Worm (Caenorhabditis elegans) whole organism, L4 larva: ENCODE results near the gene C16B8.2.

Experiments
- ceh-20 ChIP-seq: fragments of 200-800 bp; sonication (Bioruptor generic); IDR thresholded peaks from 2 replicates; pipeline ENCODE4 v1.3.6; 2022; ENCODE audit warnings: missing genetic modification reagents, missing genetic modification characterization, missing compliant biosample characterization
- lin-13 ChIP-seq: fragments of 150-350 bp; optimal IDR thresholded peaks from 2 replicates; lab custom pipeline; 2014; ENCODE audit warnings: missing biosample characterization, missing genetic modification reagents, missing genetic modification characterization
- lin-39 ChIP-seq: fragments of 150-350 bp; optimal IDR thresholded peaks from 2 replicates; lab custom pipeline; 2014; ENCODE audit warnings: missing biosample characterization, missing genetic modification reagents, missing genetic modification characterization
- madf-5 ChIP-seq, 2 experiments: fragments of 200-800 bp; sonication (Bioruptor generic); IDR thresholded peaks; 2 replicates each; pipeline ENCODE4 v1.3.6; 2022; ENCODE audit warnings: missing compliant biosample characterization in 2 of 2, missing genetic modification characterization in 2 of 2
- madf-9 ChIP-seq: fragments of 200-800 bp; sonication (Bioruptor generic); conservative IDR thresholded peaks from 2 replicates; pipeline ENCODE4 v1.3.6; 2022; ENCODE audit warnings: missing genetic modification reagents, missing genetic modification characterization, missing compliant biosample characterization
- nhr-77 ChIP-seq: fragments of 150-350 bp; optimal IDR thresholded peaks from 2 replicates; lab custom pipeline; 2014; ENCODE audit warnings: missing biosample characterization, missing genetic modification characterization
- pha-4 ChIP-seq, 2 experiments: fragments of 150-350 bp in 1 of 2; fragments of 200-800 bp in 1 of 2; sonication (Bioruptor generic) in 1 of 2; IDR thresholded peaks in 1 of 2; optimal IDR thresholded peaks in 1 of 2; 2 replicates each; pipeline versions ENCODE4 v1.3.6 to Lab custom; 2014 to 2022; ENCODE audit warnings: missing genetic modification characterization in 2 of 2, missing genetic modification reagents in 2 of 2, missing biosample characterization in 1 of 2, missing compliant biosample characterization in 1 of 2
- php-3 ChIP-seq: fragments of 200-800 bp; sonication (Bioruptor generic); IDR thresholded peaks from 2 replicates; pipeline ENCODE4 v1.3.6; 2022; ENCODE audit warnings: missing genetic modification reagents, missing genetic modification characterization, missing compliant biosample characterization
- pqm-1 ChIP-seq: sonication (generic microtip); optimal IDR thresholded peaks from 2 replicates; lab custom pipeline; 2017; ENCODE audit warnings: missing biosample characterization, missing genetic modification characterization
- snpc-1.2 ChIP-seq: fragments of 200-800 bp; sonication (Bioruptor generic); IDR thresholded peaks from 2 replicates; pipeline ENCODE4 v1.3.6; 2022; ENCODE audit warnings: missing genetic modification reagents, missing genetic modification characterization, missing compliant biosample characterization
- snpc-4 ChIP-seq: fragments of 150-350 bp; optimal IDR thresholded peaks from 2 replicates; lab custom pipeline; 2014; ENCODE audit warnings: missing biosample characterization, missing genetic modification characterization

DNA sequence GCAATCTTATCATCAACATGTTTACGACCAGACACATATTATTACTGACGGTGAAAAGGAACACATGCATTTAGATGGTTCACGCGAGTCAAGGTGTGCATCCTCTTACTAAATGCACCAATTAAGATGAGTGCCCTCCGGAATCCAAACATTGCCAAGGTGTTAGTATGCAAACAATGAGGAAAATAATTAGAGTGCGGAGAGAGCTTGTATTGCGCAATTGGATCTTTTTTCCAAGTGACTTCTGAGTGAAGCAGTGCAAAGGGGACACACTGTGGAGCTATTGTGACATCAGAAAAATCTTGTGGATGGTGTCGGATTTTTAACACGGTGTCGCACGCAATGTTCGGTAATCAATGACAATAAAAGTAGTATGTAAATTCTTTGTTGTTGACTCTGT, 11.0 kb upstream of the C16B8.2 start:
- TF ChIP-seq php-3 (GFP tag; lab: Robert Waterston, UW), result no peak
- TF ChIP-seq lin-13 (GFP tag; lab: Kevin White, UChicago), result no peak
- TF ChIP-seq snpc-1.2 (GFP tag; lab: Robert Waterston, UW), result no peak
- TF ChIP-seq snpc-4, result no peak
- no peak for TF ChIP-seq pqm-1 (tag; lab: Kevin White, UChicago)
- no peak for TF ChIP-seq ceh-20 (GFP tag; lab: Robert Waterston, UW)
- no peak for TF ChIP-seq madf-5 (GFP tag; IDR thresholded peaks at IDR 0.05; lab: Robert Waterston, UW)
- no peak for TF ChIP-seq nhr-77 (tag; lab: Kevin White, UChicago)
- no peak for TF ChIP-seq pha-4 (GFP tag; IDR thresholded peaks at IDR 0.05; lab: Robert Waterston, UW)
- TF ChIP-seq pha-4 (tag; optimal IDR thresholded peaks at IDR 0.05; lab: Kevin White, UChicago), result no peak
- TF ChIP-seq madf-9, result no peak
- TF ChIP-seq lin-39 (tag; lab: Kevin White, UChicago), result no peak
